Fruit fly (Drosophila melanogaster) whole organism, embryonic: ENCODE results near the gene Pmm2.

Source experiments
- Abd-B ChIP-seq: fragments of 200-800 bp; sonication (Bioruptor generic); optimal IDR thresholded peaks from 2 replicates; lab custom pipeline; 2018; ENCODE audit warnings: missing biosample characterization, mild to moderate bottlenecking, missing genetic modification characterization, moderate library complexity
- Asciz ChIP-seq: fragments of 200-800 bp; sonication (Bioruptor generic); optimal IDR thresholded peaks from 2 replicates; lab custom pipeline; 2017; ENCODE audit warnings: missing biosample characterization, mild to moderate bottlenecking, missing genetic modification characterization, missing genetic modification reagents
- Atf-2 ChIP-seq: fragments of 200-800 bp; sonication (Bioruptor generic); optimal IDR thresholded peaks from 2 replicates; lab custom pipeline; 2016; ENCODE audit warnings: missing biosample characterization, missing genetic modification characterization
- Awh ChIP-seq: fragments of 200-800 bp; sonication (Bioruptor generic); IDR thresholded peaks from 2 replicates; pipeline ENCODE4, ENCODE4 v1.3.6; 2022; ENCODE audit warnings: missing biosample characterization, missing genetic modification characterization
- BEAF-32 ChIP-seq: fragments of 200-800 bp; sonication (Bioruptor generic); optimal IDR thresholded peaks from 3 replicates; lab custom pipeline; 2017; ENCODE audit warnings: missing biosample characterization, missing genetic modification characterization, mild to moderate bottlenecking, moderate library complexity, missing genetic modification reagents
- C15 ChIP-seq: fragments of 200-800 bp; sonication (Bioruptor generic); IDR thresholded peaks from 3 replicates; pipeline ENCODE4 v1.3.6; 2022; ENCODE audit warnings: missing biosample characterization, missing genetic modification characterization
- CG10565 ChIP-seq: fragments of 200-800 bp; sonication (Bioruptor generic); optimal IDR thresholded peaks from 3 replicates; lab custom pipeline; 2016; ENCODE audit warnings: missing biosample characterization, mild to moderate bottlenecking, missing genetic modification characterization
- CG11695 ChIP-seq: fragments of 200-800 bp; sonication (Bioruptor generic); IDR thresholded peaks from 3 replicates; pipeline ENCODE4 v1.3.6; 2022; ENCODE audit warnings: missing biosample characterization, missing genetic modification characterization
- CG12219 ChIP-seq: fragments of 200-800 bp; sonication (Bioruptor generic); optimal IDR thresholded peaks from 3 replicates; lab custom pipeline; 2018; ENCODE audit warnings: missing biosample characterization, mild to moderate bottlenecking, missing genetic modification characterization
- CG12299 ChIP-seq: fragments of 200-800 bp; sonication (Bioruptor generic); optimal IDR thresholded peaks from 2 replicates; lab custom pipeline; 2018; ENCODE audit warnings: missing biosample characterization, mild to moderate bottlenecking, missing genetic modification characterization
- CG14050 ChIP-seq: fragments of 200-800 bp; sonication (Bioruptor generic); IDR thresholded peaks from 3 replicates; pipeline ENCODE4 v1.3.6; 2022; ENCODE audit warnings: missing biosample characterization, missing genetic modification characterization
- CG1529 ChIP-seq: fragments of 200-800 bp; sonication (Bioruptor generic); optimal IDR thresholded peaks from 3 replicates; lab custom pipeline; 2018; ENCODE audit warnings: missing biosample characterization, missing genetic modification characterization
- CG2678 ChIP-seq: fragments of 200-800 bp; sonication (Bioruptor generic); optimal IDR thresholded peaks from 3 replicates; lab custom pipeline; 2019; ENCODE audit warnings: missing biosample characterization, mild to moderate bottlenecking, missing genetic modification characterization, moderate library complexity
- CG2889 ChIP-seq: fragments of 200-800 bp; sonication (Bioruptor generic); IDR thresholded peaks from 3 replicates; pipeline ENCODE4 v1.3.6; 2022; ENCODE audit warnings: missing biosample characterization, missing genetic modification characterization
- CG3163 ChIP-seq: fragments of 200-800 bp; sonication (Bioruptor generic); optimal IDR thresholded peaks from 3 replicates; lab custom pipeline; 2016; ENCODE audit warnings: missing biosample characterization, missing genetic modification characterization
- CG4328 ChIP-seq: fragments of 200-800 bp; sonication (Bioruptor generic); optimal IDR thresholded peaks from 3 replicates; lab custom pipeline; 2017; ENCODE audit warnings: missing biosample characterization, missing genetic modification reagents, missing genetic modification characterization
- CG4707 ChIP-seq: fragments of 200-800 bp; sonication (Bioruptor generic); optimal IDR thresholded peaks from 2 replicates; lab custom pipeline; 2018; ENCODE audit warnings: missing biosample characterization, mild to moderate bottlenecking, missing genetic modification characterization, moderate library complexity
- CG7271 ChIP-seq: fragments of 200-800 bp; sonication (Bioruptor generic); optimal IDR thresholded peaks from 2 replicates; lab custom pipeline; 2018; ENCODE audit warnings: missing biosample characterization, mild to moderate bottlenecking, missing genetic modification characterization, moderate library complexity
- CG8290 ChIP-seq, 3 experiments: fragments of 200-800 bp; sonication (Bioruptor generic); optimal IDR thresholded peaks; 2 replicates each; lab custom pipeline; 2016 to 2019; ENCODE audit warnings: missing biosample characterization in 3 of 3, missing genetic modification characterization in 3 of 3, mild to moderate bottlenecking in 2 of 3, moderate library complexity in 1 of 3
- CG8359 ChIP-seq: fragments of 200-800 bp; sonication (Bioruptor generic); optimal IDR thresholded peaks from 2 replicates; lab custom pipeline; 2017; ENCODE audit warnings: missing biosample characterization, mild to moderate bottlenecking, missing genetic modification characterization, borderline replicate concordance
- CG9609 ChIP-seq: fragments of 200-800 bp; sonication (Bioruptor generic); optimal IDR thresholded peaks from 3 replicates; lab custom pipeline; 2016; ENCODE audit warnings: missing biosample characterization, missing genetic modification characterization
- CG9727 ChIP-seq: fragments of 200-800 bp; sonication (Bioruptor generic); optimal IDR thresholded peaks from 3 replicates; lab custom pipeline; 2017; ENCODE audit warnings: missing biosample characterization, mild to moderate bottlenecking, missing genetic modification characterization
- CTCF ChIP-seq: fragments of 200-800 bp; sonication (Bioruptor generic); optimal IDR thresholded peaks from 2 replicates; lab custom pipeline; 2017; ENCODE audit warnings: missing biosample characterization, mild to moderate bottlenecking, missing genetic modification characterization, moderate library complexity
- CkIIα-i1 ChIP-seq: fragments of 200-800 bp; sonication (Bioruptor generic); IDR thresholded peaks from 2 replicates; pipeline ENCODE4 v1.3.6; 2022; ENCODE audit warnings: missing biosample characterization, missing genetic modification characterization
- CrebB ChIP-seq: fragments of 200-800 bp; sonication (Bioruptor generic); optimal IDR thresholded peaks from 3 replicates; lab custom pipeline; 2018; ENCODE audit warnings: missing biosample characterization, mild to moderate bottlenecking, missing genetic modification characterization
- Drgx ChIP-seq: fragments of 200-800 bp; sonication (Bioruptor generic); IDR thresholded peaks from 2 replicates; pipeline ENCODE4 v1.3.6; 2022; ENCODE audit warnings: missing biosample characterization, missing genetic modification characterization
- E2f1 ChIP-seq: fragments of 200-800 bp; sonication (Bioruptor generic); IDR thresholded peaks from 2 replicates; pipeline ENCODE4 v1.3.6; 2022; ENCODE audit warnings: missing biosample characterization, missing genetic modification characterization
- Hey ChIP-seq: fragments of 200-800 bp; sonication (Bioruptor generic); optimal IDR thresholded peaks from 3 replicates; lab custom pipeline; 2018; ENCODE audit warnings: missing biosample characterization, mild to moderate bottlenecking, missing genetic modification characterization
- HmgD ChIP-seq: fragments of 200-800 bp; sonication (Bioruptor generic); optimal IDR thresholded peaks from 3 replicates; lab custom pipeline; 2016; ENCODE audit warnings: missing biosample characterization, missing genetic modification characterization
- NC2α ChIP-seq: fragments of 200-800 bp; sonication (Bioruptor generic); optimal IDR thresholded peaks from 2 replicates; lab custom pipeline; 2016; ENCODE audit warnings: missing biosample characterization, missing genetic modification characterization
- Nf-YA ChIP-seq: fragments of 200-800 bp; sonication (Bioruptor generic); IDR thresholded peaks from 2 replicates; pipeline ENCODE4 v1.3.6; 2022; ENCODE audit warnings: missing biosample characterization, missing genetic modification characterization
- Oaz ChIP-seq: fragments of 200-800 bp; sonication (Bioruptor generic); IDR thresholded peaks from 2 replicates; pipeline ENCODE4 v1.3.6; 2022; ENCODE audit warnings: missing biosample characterization, missing genetic modification characterization
- PHDP ChIP-seq: fragments of 200-800 bp; sonication (Bioruptor generic); optimal IDR thresholded peaks from 3 replicates; lab custom pipeline; 2018; ENCODE audit warnings: missing biosample characterization, mild to moderate bottlenecking, missing genetic modification characterization, moderate library complexity
- Taf1 ChIP-seq: fragments of 200-800 bp; sonication (Bioruptor generic); IDR thresholded peaks from 2 replicates; pipeline ENCODE4 v1.3.6; 2022; ENCODE audit warnings: missing biosample characterization, missing genetic modification characterization
- Usf ChIP-seq: fragments of 200-800 bp; sonication (Bioruptor generic); optimal IDR thresholded peaks from 2 replicates; lab custom pipeline; 2017; ENCODE audit warnings: missing genotype, missing biosample characterization, missing genetic modification characterization
- Xbp1 ChIP-seq: fragments of 200-800 bp; sonication (Bioruptor generic); optimal IDR thresholded peaks from 3 replicates; lab custom pipeline; 2016; ENCODE audit warnings: missing biosample characterization, mild to moderate bottlenecking, missing genetic modification characterization
- chn ChIP-seq: fragments of 200-800 bp; sonication (Bioruptor generic); optimal IDR thresholded peaks from 2 replicates; lab custom pipeline; 2016; ENCODE audit warnings: missing biosample characterization, missing genetic modification characterization
- disco-r ChIP-seq: fragments of 200-800 bp; sonication (Bioruptor generic); optimal IDR thresholded peaks from 2 replicates; lab custom pipeline; 2016; ENCODE audit warnings: missing biosample characterization, missing genetic modification characterization
- esg ChIP-seq: fragments of 200-800 bp; sonication (Bioruptor generic); conservative IDR thresholded peaks from 2 replicates; pipeline ENCODE4 v1.3.6; 2022; ENCODE audit warnings: missing biosample characterization, missing genetic modification characterization
- gcm ChIP-seq: fragments of 200-800 bp; sonication (Bioruptor generic); optimal IDR thresholded peaks from 2 replicates; lab custom pipeline; 2019; ENCODE audit warnings: missing biosample characterization, mild to moderate bottlenecking, missing genetic modification characterization, moderate library complexity
- gfzf ChIP-seq: fragments of 200-800 bp; sonication (Bioruptor generic); optimal IDR thresholded peaks from 2 replicates; lab custom pipeline; 2016; ENCODE audit warnings: missing biosample characterization, mild to moderate bottlenecking, missing genetic modification characterization, moderate library complexity
- gt ChIP-seq: fragments of 200-800 bp; sonication (Bioruptor generic); IDR thresholded peaks from 2 replicates; pipeline ENCODE4 v1.3.6; 2022; ENCODE audit warnings: missing biosample characterization, missing genetic modification characterization
- hb ChIP-seq: fragments of 200-800 bp; sonication (Bioruptor generic); IDR thresholded peaks from 3 replicates; pipeline ENCODE4 v1.3.6; 2022; ENCODE audit warnings: missing biosample characterization, missing genetic modification characterization; ENCODE audit not compliant: partially characterized antibody
- inv ChIP-seq: fragments of 200-800 bp; sonication (Bioruptor generic); IDR thresholded peaks from 2 replicates; pipeline ENCODE4 v1.3.6; 2022; ENCODE audit warnings: missing biosample characterization, missing genetic modification characterization; ENCODE audit not compliant: partially characterized antibody
- lilli ChIP-seq: fragments of 200-800 bp; sonication (Bioruptor generic); optimal IDR thresholded peaks from 3 replicates; lab custom pipeline; 2016; ENCODE audit warnings: missing biosample characterization, missing genetic modification characterization
- pnt ChIP-seq: fragments of 200-800 bp; sonication (Bioruptor generic); optimal IDR thresholded peaks from 3 replicates; lab custom pipeline; 2016; ENCODE audit warnings: missing biosample characterization, missing genetic modification characterization
- repo ChIP-seq: fragments of 200-800 bp; sonication (Bioruptor generic); optimal IDR thresholded peaks from 2 replicates; lab custom pipeline; 2016; ENCODE audit warnings: missing biosample characterization, missing genetic modification characterization
- sima ChIP-seq: fragments of 200-800 bp; sonication (Bioruptor generic); optimal IDR thresholded peaks from 2 replicates; lab custom pipeline; 2016; ENCODE audit warnings: missing biosample characterization, missing genetic modification characterization
- slbo ChIP-seq: fragments of 200-800 bp; sonication (Bioruptor generic); IDR thresholded peaks from 2 replicates; pipeline ENCODE4 v1.3.6; 2022; ENCODE audit warnings: missing biosample characterization, missing genetic modification characterization
- sob ChIP-seq: fragments of 200-800 bp; sonication (Bioruptor generic); IDR thresholded peaks from 2 replicates; pipeline ENCODE4 v1.3.6; 2022; ENCODE audit warnings: missing biosample characterization, missing genetic modification characterization
- unpg ChIP-seq: fragments of 200-800 bp; sonication (Bioruptor generic); optimal IDR thresholded peaks from 3 replicates; lab custom pipeline; 2018; ENCODE audit warnings: missing biosample characterization, mild to moderate bottlenecking, missing genetic modification characterization, moderate library complexity

Gene Pmm2

DNA sequence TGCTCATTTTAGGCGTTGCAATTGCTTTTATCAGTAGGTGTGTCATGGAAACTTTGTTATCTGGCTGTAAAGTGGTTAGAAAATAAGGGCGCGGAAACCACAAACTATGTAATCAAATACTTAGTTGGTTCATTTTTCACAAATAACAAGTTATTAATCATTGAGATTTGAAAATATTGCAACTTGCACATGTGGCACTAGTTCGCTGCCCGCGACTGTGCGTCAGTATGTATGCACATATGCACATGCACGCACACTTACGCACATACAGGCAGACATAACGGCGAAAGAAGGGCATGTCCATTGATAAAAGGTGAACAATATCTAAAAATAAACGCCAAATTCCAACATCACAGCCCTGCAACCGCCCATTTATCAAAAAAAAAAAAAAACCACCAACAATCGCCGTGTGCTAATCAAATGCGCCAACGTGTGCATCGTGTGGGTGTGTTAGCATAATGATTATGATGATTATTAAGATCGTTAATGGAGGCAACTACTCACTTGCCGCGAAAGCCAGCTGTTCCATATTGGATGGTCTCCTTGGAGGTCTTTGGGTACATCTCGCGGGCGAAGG, 4.9 kb upstream of the Pmm2 start (continued):
- TF ChIP-seq CG9609 (GFP tag; lab: Kevin White, UChicago): no peak
- TF ChIP-seq Usf: no peak
- no peak for TF ChIP-seq CG8290 (GFP tag; optimal IDR thresholded peaks at IDR 0.05; lab: Kevin White, UChicago)
- no peak for TF ChIP-seq CG8290 (tag; optimal IDR thresholded peaks at IDR 0.05; lab: Kevin White, UChicago)
- TF ChIP-seq inv: no peak
- TF ChIP-seq CTCF (GFP tag; lab: Kevin White, UChicago): peak; percentile 15
- TF ChIP-seq CG3163 (GFP tag; lab: Kevin White, UChicago): no peak
- no peak for TF ChIP-seq Nf-YA (GFP tag; lab: Robert Waterston, UW)
- TF ChIP-seq CG11695 (GFP tag; lab: Robert Waterston, UW): peak; percentile 47
- TF ChIP-seq PHDP (tag; lab: Kevin White, UChicago): peak; percentile 48
- peak; percentile 21 for TF ChIP-seq gcm (GFP tag; lab: Kevin White, UChicago)
- no peak for TF ChIP-seq CrebB
- TF ChIP-seq CG10565 (GFP tag; lab: Kevin White, UChicago): no peak
- TF ChIP-seq sima (GFP tag; lab: Kevin White, UChicago): no peak
- peak; percentile 35 for TF ChIP-seq lilli (GFP tag; lab: Kevin White, UChicago)
- TF ChIP-seq Hey (tag; lab: Kevin White, UChicago): no peak
- peak; percentile 12; the same call in 1 of the 2 replicates for TF ChIP-seq E2f1
- TF ChIP-seq CG2889: no peak
- TF ChIP-seq gfzf (GFP tag; lab: Kevin White, UChicago): no peak
- TF ChIP-seq Xbp1 (GFP tag; lab: Kevin White, UChicago): peak; percentile 54
- TF ChIP-seq chn: no peak
- no peak for TF ChIP-seq repo
- TF ChIP-seq pnt (GFP tag; lab: Kevin White, UChicago): no peak
- TF ChIP-seq sob: no peak
- no peak for TF ChIP-seq gt (GFP tag; lab: Robert Waterston, UW)
- peak; percentile 69; the same call in 1 of the 2 replicates for TF ChIP-seq Drgx
- TF ChIP-seq CkIIα-i1 (GFP tag; lab: Robert Waterston, UW): no peak
- peak; percentile 58 for TF ChIP-seq CG2678
- TF ChIP-seq CG9727 (GFP tag; lab: Kevin White, UChicago): peak; percentile 29
- no peak for TF ChIP-seq Abd-B (GFP tag; lab: Kevin White, UChicago)
- peak; percentile 30 for TF ChIP-seq CG8359
- peak; percentile 13 for TF ChIP-seq Atf-2 (GFP tag; lab: Kevin White, UChicago)
- peak; percentile 25 for TF ChIP-seq CG1529 (GFP tag; lab: Kevin White, UChicago)
- TF ChIP-seq CG4707: peak; percentile 19
- TF ChIP-seq CG12299 (tag; lab: Kevin White, UChicago): no peak
- peak; percentile 66 for TF ChIP-seq unpg (GFP tag; lab: Kevin White, UChicago)
- TF ChIP-seq slbo (GFP tag; lab: Robert Waterston, UW): peak; percentile 47
- TF ChIP-seq HmgD (GFP tag; lab: Kevin White, UChicago): no peak
- TF ChIP-seq Oaz (GFP tag; lab: Robert Waterston, UW): 0 out of 2 replicates have a peak, but pooled peaks have one; percentile 13
- TF ChIP-seq Taf1 (GFP tag; lab: Robert Waterston, UW): 0 out of 2 replicates have a peak, but pooled peaks have one; percentile 7
- TF ChIP-seq disco-r (GFP tag; lab: Kevin White, UChicago): no peak
- no peak for TF ChIP-seq NC2α (GFP tag; lab: Kevin White, UChicago)
- peak; percentile 46 for TF ChIP-seq esg
- peak; percentile 77 for TF ChIP-seq Awh
- TF ChIP-seq hb (GFP tag; lab: Robert Waterston, UW): no peak
- TF ChIP-seq CG4328: no peak
- no peak for TF ChIP-seq BEAF-32 (GFP tag; lab: Kevin White, UChicago)
- TF ChIP-seq CG14050: peak; percentile 48; the same call in 1 of the 3 replicates
- TF ChIP-seq C15 (GFP tag; lab: Robert Waterston, UW): no peak
- TF ChIP-seq CG7271 (tag; lab: Kevin White, UChicago): no peak
- peak; percentile 62 for TF ChIP-seq CG12219 (GFP tag; lab: Kevin White, UChicago)
- TF ChIP-seq Asciz: peak; percentile 57
